Fruit fly (Drosophila melanogaster) S2 (cell line): Measurements from ENCODE around the gene CG14115.

ENCODE experiments used
- CG8478 ChIP-seq: fragments of >200 bp; optimal IDR thresholded peaks from 2 replicates; lab custom pipeline; 2018
- CTCF ChIP-seq, 2 experiments: fragments of >200 bp; optimal IDR thresholded peaks; 2 replicates each; lab custom pipeline; 2018

DNA sequence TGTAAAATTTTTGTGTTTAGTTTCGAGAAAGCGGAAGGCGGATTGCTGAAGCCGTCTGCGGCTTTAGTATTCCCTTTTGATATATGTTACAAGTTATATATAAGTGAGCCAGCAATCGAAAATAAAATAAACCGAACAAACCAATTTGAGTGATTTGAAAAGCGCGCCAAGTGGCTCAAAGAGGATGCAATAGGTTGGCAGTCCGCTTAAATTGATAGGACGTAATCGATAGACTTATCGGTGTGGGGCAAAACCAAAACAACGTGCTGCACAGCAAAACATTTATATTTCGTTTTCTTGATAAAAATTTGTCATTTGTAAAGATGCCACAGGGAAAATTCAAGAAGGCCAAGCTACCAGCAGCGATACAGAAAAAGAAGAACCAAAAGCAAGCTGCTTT lies 14.5 kb downstream of the CG14115 start, which contains the start of gene CG11279:
- TF ChIP-seq CG8478 (lab: Kevin White, UChicago) (no peak), CTCF (optimal IDR thresholded peaks at IDR 0.05; lab: Kevin White, UChicago) (no peak)
